Worm (Caenorhabditis elegans) whole organism, L4 larva: ENCODE data around the gene F35G2.1.

Experiments used
- Y48G9A.11 ChIP-seq: fragments of 200-800 bp; sonication (Bioruptor generic); IDR thresholded peaks from 2 replicates; pipeline ENCODE4 v1.3.6; 2022; ENCODE audit warnings: missing genetic modification reagents, missing genetic modification characterization, missing compliant biosample characterization
- egl-27 ChIP-seq: sonication (generic microtip); optimal IDR thresholded peaks from 3 replicates; lab custom pipeline; 2017; ENCODE audit warnings: missing biosample characterization, missing genetic modification reagents, missing genetic modification characterization
- lsy-2 ChIP-seq, 2 experiments: fragments of 150-350 bp in 1 of 2; sonication (generic microtip) in 1 of 2; optimal IDR thresholded peaks; 2 replicates each; lab custom pipeline; 2014 to 2017; ENCODE audit warnings: missing biosample characterization in 2 of 2, missing genetic modification characterization in 2 of 2
- nhr-11 ChIP-seq: fragments of 150-350 bp; optimal IDR thresholded peaks from 2 replicates; lab custom pipeline; 2014; ENCODE audit warnings: missing biosample characterization, missing genetic modification characterization
- skn-1 ChIP-seq: fragments of 150-350 bp; optimal IDR thresholded peaks from 2 replicates; lab custom pipeline; 2014; ENCODE audit warnings: missing biosample characterization, missing genetic modification characterization
- unc-130 ChIP-seq: sonication (generic microtip); optimal IDR thresholded peaks from 2 replicates; lab custom pipeline; 2016; ENCODE audit warnings: missing genetic modification reagents, missing genetic modification characterization, missing compliant biosample characterization

DNA sequence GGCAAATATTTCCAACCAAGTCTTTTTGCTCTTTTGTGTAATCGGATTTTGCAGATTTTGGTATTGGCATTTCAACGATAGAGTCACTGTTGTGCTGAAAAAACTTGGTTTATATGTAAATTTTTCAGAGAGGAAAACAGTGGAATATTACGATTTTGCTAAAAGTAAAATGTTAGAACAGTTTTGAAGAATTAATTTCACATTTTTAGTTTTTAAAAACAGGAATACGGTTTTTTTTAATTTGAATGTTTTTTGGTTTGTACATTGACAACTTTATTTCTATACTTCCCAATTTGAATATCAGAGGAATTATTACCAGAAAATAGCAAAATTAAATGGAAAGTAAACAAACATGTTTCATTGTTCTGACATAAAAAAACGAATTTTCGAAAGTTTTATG is 49.5 kb downstream of the F35G2.1 start, which contains the start of gene dnj-26:
- TF ChIP-seq skn-1 (tag; lab: Kevin White, UChicago) (no peak), lsy-2 (tag; optimal IDR thresholded peaks at IDR 0.05; lab: Kevin White, UChicago) (no peak), nhr-11 (tag; lab: Kevin White, UChicago) (no peak), egl-27 (tag; lab: Kevin White, UChicago) (no peak), unc-130 (GFP tag; lab: Kevin White, UChicago) (no peak), Y48G9A.11 (GFP tag; lab: Robert Waterston, UW) (no peak)
